Worm (Caenorhabditis elegans): ENCODE results near the gene C49H3.12.

DNA sequence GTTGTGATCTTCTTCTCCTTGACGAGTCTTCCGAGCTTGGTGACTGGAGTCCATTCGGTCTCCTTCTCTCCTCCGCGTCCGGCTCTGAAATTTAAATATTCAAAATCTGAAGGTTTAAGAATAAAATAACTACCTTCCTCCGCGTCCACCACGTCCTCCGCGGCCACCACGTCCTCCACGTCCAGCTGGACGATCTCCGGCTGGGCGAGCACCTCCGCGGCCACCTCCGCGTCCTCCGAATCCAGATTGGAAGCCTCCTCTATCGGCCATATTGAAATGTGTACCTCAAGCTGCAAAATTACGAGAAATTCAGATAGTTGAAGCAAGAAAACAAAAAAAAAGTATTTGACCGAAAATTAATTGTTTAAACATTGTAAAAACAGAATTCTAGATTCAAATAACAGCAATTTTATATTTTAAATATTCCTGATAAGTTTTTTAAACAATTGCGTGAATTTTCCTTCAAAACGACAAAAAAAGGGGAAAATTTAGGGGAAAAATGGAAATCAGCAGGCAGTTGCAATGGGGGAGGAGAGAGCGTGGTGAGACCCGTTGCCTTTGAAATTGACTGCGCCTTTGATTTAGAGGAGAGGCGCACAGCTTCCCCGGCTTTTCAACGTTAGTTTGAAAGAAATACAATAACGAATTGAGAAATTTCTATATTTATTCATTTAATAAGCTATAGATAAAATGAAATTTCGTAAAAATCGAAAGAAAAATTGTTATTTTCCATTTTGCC lies 847 bp downstream of the C49H3.12 start, which contains the start of gene rps-2:
- TF ChIP-seq klf-2 (GFP tag; conservative IDR thresholded peaks at IDR 0.05) (no peak), ref-1 (GFP tag; conservative IDR thresholded peaks at IDR 0.05) (no peak), ztf-23 (GFP tag; IDR thresholded peaks at IDR 0.05) (no peak)
